Worm (Caenorhabditis elegans) whole organism, late embryonic: ENCODE measurements around the gene ssp-36.
"Not testable (repeated sequence)": the region's sequence is repeated elsewhere in the genome, so short reads cannot be mapped to it uniquely, and the experiment has no call there.

Source experiments
- ama-1 ChIP-seq: fragments of 150-350 bp; optimal IDR thresholded peaks from 2 replicates; lab custom pipeline; 2014
- ceh-2 ChIP-seq: sonication (generic microtip); optimal IDR thresholded peaks from 2 replicates; lab custom pipeline; 2016; ENCODE audit warnings: missing genotype, missing genetic modification characterization, missing compliant biosample characterization
- ceh-31 ChIP-seq: sonication (generic microtip); optimal IDR thresholded peaks from 2 replicates; lab custom pipeline; 2016; ENCODE audit warnings: missing genetic modification characterization, missing compliant biosample characterization
- ceh-45 ChIP-seq: fragments of 200-800 bp; sonication (Bioruptor generic); IDR thresholded peaks from 2 replicates; pipeline ENCODE4 v1.3.6; 2022; ENCODE audit warnings: missing genetic modification reagents, missing genetic modification characterization, missing compliant biosample characterization
- che-1 ChIP-seq: sonication (generic microtip); optimal IDR thresholded peaks from 2 replicates; lab custom pipeline; 2016; ENCODE audit warnings: mild to moderate bottlenecking, missing genetic modification characterization, missing compliant biosample characterization
- fkh-10 ChIP-seq: fragments of 150-350 bp; optimal IDR thresholded peaks from 2 replicates; lab custom pipeline; 2014; ENCODE audit warnings: missing biosample characterization, missing genetic modification reagents, missing genetic modification characterization
- nhr-232 ChIP-seq: sonication (generic microtip); optimal IDR thresholded peaks from 2 replicates; lab custom pipeline; 2016; ENCODE audit warnings: missing genetic modification characterization, missing compliant biosample characterization
- pat-9 ChIP-seq: fragments of 200-800 bp; sonication (Bioruptor generic); optimal IDR thresholded peaks from 2 replicates; lab custom pipeline; 2018; ENCODE audit warnings: mild to moderate bottlenecking, missing genetic modification characterization, moderate library complexity, missing compliant biosample characterization
- pha-4 ChIP-seq: fragments of 150-350 bp; optimal IDR thresholded peaks from 2 replicates; lab custom pipeline; 2018; ENCODE audit warnings: missing biosample characterization, missing genetic modification reagents, missing genetic modification characterization
- pqm-1 ChIP-seq: sonication (generic microtip); optimal IDR thresholded peaks from 2 replicates; lab custom pipeline; 2016; ENCODE audit warnings: missing genetic modification characterization, missing compliant biosample characterization
- ttx-3 ChIP-seq: sonication (generic microtip); optimal IDR thresholded peaks from 2 replicates; lab custom pipeline; 2016; ENCODE audit warnings: missing genetic modification reagents, missing genetic modification characterization, missing compliant biosample characterization
- zip-5 ChIP-seq: sonication (generic microtip); optimal IDR thresholded peaks from 2 replicates; lab custom pipeline; 2016; ENCODE audit warnings: missing genetic modification characterization, missing compliant biosample characterization

DNA sequence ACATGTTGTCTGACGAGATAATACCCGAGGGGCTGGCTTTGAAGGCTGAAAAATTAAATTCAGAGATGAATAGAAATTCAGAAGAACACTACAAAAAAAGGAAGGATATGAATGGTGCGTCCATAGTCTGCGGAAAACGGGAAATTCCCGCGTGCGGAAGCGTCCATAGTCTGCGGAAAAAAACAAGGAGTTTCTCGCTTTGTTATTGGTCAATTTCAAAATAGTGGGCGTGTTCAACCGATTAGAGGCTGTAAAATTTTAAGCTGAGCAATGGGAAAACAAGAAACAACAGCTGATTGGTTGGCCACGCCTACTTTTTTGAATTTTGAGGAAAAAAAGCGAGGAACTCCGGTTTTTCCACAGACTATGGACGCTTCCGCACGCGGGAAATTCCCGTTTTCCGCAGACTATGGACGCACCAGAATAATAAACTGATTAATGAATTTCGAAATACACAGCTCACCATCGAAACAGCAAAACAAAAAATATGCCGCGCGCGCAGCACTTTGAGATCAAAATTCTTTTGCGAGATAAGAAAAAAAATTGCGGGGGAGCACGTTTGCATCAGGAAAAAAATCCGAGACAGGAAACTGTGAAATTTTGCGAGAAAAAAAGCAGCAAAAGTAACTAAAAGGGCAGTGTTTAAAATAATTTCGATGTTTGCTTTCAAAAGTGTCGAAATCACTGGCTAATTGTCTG, 25.1 kb downstream of the ssp-36 start, which contains the start of gene gln-6:
- not testable (repeated sequence) for TF ChIP-seq ama-1 (lab: Kevin White, UChicago); ceh-45 (GFP tag; lab: Robert Waterston, UW); che-1 (tag; lab: Kevin White, UChicago); pha-4 (tag; lab: Kevin White, UChicago); nhr-232 (tag; lab: Kevin White, UChicago); fkh-10 (GFP tag; lab: Kevin White, UChicago); zip-5; ceh-31 (tag; lab: Kevin White, UChicago); ceh-2 (tag; lab: Kevin White, UChicago); pqm-1 (tag; lab: Kevin White, UChicago); pat-9 (tag; lab: Kevin White, UChicago); ttx-3
